Worm (Caenorhabditis elegans) whole organism, young adult: Measurements from ENCODE around the gene F32D8.7.

ENCODE experiments used
- C06A6.2 ChIP-seq: fragments of 200-800 bp; sonication (Bioruptor generic); conservative IDR thresholded peaks from 2 replicates; pipeline ENCODE4 v1.3.6; 2022; ENCODE audit warnings: missing genetic modification characterization, missing compliant biosample characterization
- C17E4.6 ChIP-seq: fragments of 200-800 bp; sonication (Bioruptor generic); IDR thresholded peaks from 2 replicates; pipeline ENCODE4 v1.3.6; 2022; ENCODE audit warnings: missing genetic modification reagents, missing genetic modification characterization, missing compliant biosample characterization
- F10E7.11 ChIP-seq: sonication (generic microtip); optimal IDR thresholded peaks from 2 replicates; lab custom pipeline; 2017; ENCODE audit warnings: mild to moderate bottlenecking, missing genetic modification characterization, moderate library complexity, missing compliant biosample characterization
- F37B4.10 ChIP-seq: fragments of 200-800 bp; sonication (Bioruptor generic); IDR thresholded peaks from 2 replicates; pipeline ENCODE4 v1.3.6; 2022; ENCODE audit warnings: missing genetic modification characterization, missing compliant biosample characterization
- F57C9.4 ChIP-seq: sonication (generic microtip); optimal IDR thresholded peaks from 2 replicates; lab custom pipeline; 2017; ENCODE audit warnings: mild to moderate bottlenecking, missing genetic modification characterization, missing compliant biosample characterization
- K12H6.12 ChIP-seq: fragments of 200-800 bp; sonication (Bioruptor generic); optimal IDR thresholded peaks from 2 replicates; lab custom pipeline; 2018; ENCODE audit warnings: mild to moderate bottlenecking, missing genetic modification characterization, missing compliant biosample characterization
- Y53F4B.3 ChIP-seq: fragments of 200-800 bp; sonication (Bioruptor generic); IDR thresholded peaks from 2 replicates; pipeline ENCODE4 v1.3.6; 2022; ENCODE audit warnings: missing genetic modification reagents, missing genetic modification characterization, missing compliant biosample characterization
- Y56A3A.18 ChIP-seq: fragments of 200-800 bp; sonication (Bioruptor generic); IDR thresholded peaks from 2 replicates; pipeline ENCODE4 v1.3.6; 2022; ENCODE audit warnings: missing genetic modification reagents, missing genetic modification characterization, missing compliant biosample characterization
- Y67H2A.10 ChIP-seq: fragments of 200-800 bp; sonication (Bioruptor generic); conservative IDR thresholded peaks from 2 replicates; pipeline ENCODE4 v1.3.6; 2022; ENCODE audit warnings: missing genetic modification reagents, missing genetic modification characterization, missing compliant biosample characterization
- Y79H2A.3 ChIP-seq: fragments of 200-800 bp; sonication (Bioruptor generic); conservative IDR thresholded peaks from 2 replicates; pipeline ENCODE4 v1.3.6; 2022; ENCODE audit warnings: missing genetic modification reagents, missing genetic modification characterization, missing compliant biosample characterization
- ZK185.1 ChIP-seq: sonication (generic microtip); optimal IDR thresholded peaks from 2 replicates; lab custom pipeline; 2016; ENCODE audit warnings: mild to moderate bottlenecking, missing genetic modification characterization, missing compliant biosample characterization; ENCODE audit not compliant: poor library complexity, severe bottlenecking
- akir-1 ChIP-seq: fragments of 200-800 bp; sonication (Bioruptor generic); optimal IDR thresholded peaks from 2 replicates; lab custom pipeline; 2018; ENCODE audit warnings: mild to moderate bottlenecking, missing genetic modification characterization, moderate library complexity, missing compliant biosample characterization
- aptf-2 ChIP-seq: fragments of 200-800 bp; sonication (Bioruptor generic); conservative IDR thresholded peaks from 2 replicates; pipeline ENCODE4 v1.3.6; 2022; ENCODE audit warnings: missing genetic modification reagents, missing genetic modification characterization, missing compliant biosample characterization
- aptf-3 ChIP-seq: fragments of 200-800 bp; sonication (Bioruptor generic); IDR thresholded peaks from 2 replicates; pipeline ENCODE4 v1.3.6; 2022; ENCODE audit warnings: missing genetic modification characterization, missing compliant biosample characterization
- athp-1 ChIP-seq: sonication (generic microtip); optimal IDR thresholded peaks from 2 replicates; lab custom pipeline; 2017; ENCODE audit warnings: mild to moderate bottlenecking, missing genetic modification characterization, missing compliant biosample characterization
- bed-2 ChIP-seq: fragments of 200-800 bp; sonication (Bioruptor generic); IDR thresholded peaks from 2 replicates; pipeline ENCODE4 v1.3.6; 2022; ENCODE audit warnings: missing genetic modification reagents, missing genetic modification characterization, missing compliant biosample characterization
- cebp-1 ChIP-seq, 2 experiments: fragments of 200-800 bp in 1 of 2; sonication (Bioruptor generic) in 1 of 2; sonication (generic microtip) in 1 of 2; IDR thresholded peaks in 1 of 2; optimal IDR thresholded peaks in 1 of 2; 2 replicates each; pipeline versions ENCODE4 v1.3.6 to Lab custom; 2017 to 2022; ENCODE audit warnings: missing compliant biosample characterization in 2 of 2, missing genetic modification characterization in 2 of 2, mild to moderate bottlenecking in 1 of 2, missing genetic modification reagents in 1 of 2, moderate library complexity in 1 of 2
- ceh-100 ChIP-seq: fragments of 200-800 bp; sonication (Bioruptor generic); IDR thresholded peaks from 2 replicates; pipeline ENCODE4 v1.3.6; 2022; ENCODE audit warnings: missing genetic modification reagents, missing genetic modification characterization, missing compliant biosample characterization
- die-1 ChIP-seq: sonication (generic microtip); optimal IDR thresholded peaks from 2 replicates; lab custom pipeline; 2016; ENCODE audit warnings: missing genotype, mild to moderate bottlenecking, missing genetic modification characterization, missing compliant biosample characterization
- egl-18 ChIP-seq: fragments of 200-800 bp; sonication (Bioruptor generic); IDR thresholded peaks from 2 replicates; pipeline ENCODE4 v1.3.6; 2022; ENCODE audit warnings: missing genetic modification reagents, missing genetic modification characterization, missing compliant biosample characterization
- gei-17 ChIP-seq: fragments of 200-800 bp; sonication (Bioruptor generic); optimal IDR thresholded peaks from 2 replicates; lab custom pipeline; 2018; ENCODE audit warnings: mild to moderate bottlenecking, missing genetic modification characterization, missing compliant biosample characterization
- hmg-1.2 ChIP-seq: fragments of 200-800 bp; sonication (Bioruptor generic); IDR thresholded peaks from 2 replicates; pipeline ENCODE4 v1.3.6; 2022; ENCODE audit warnings: missing genetic modification reagents, missing genetic modification characterization, missing compliant biosample characterization
- hmg-20 ChIP-seq: fragments of 200-800 bp; sonication (Bioruptor generic); IDR thresholded peaks from 2 replicates; pipeline ENCODE4 v1.3.6; 2022; ENCODE audit warnings: missing genetic modification reagents, missing genetic modification characterization, missing compliant biosample characterization
- hrde-1 ChIP-seq: sonication (generic microtip); optimal IDR thresholded peaks from 2 replicates; lab custom pipeline; 2016; ENCODE audit warnings: missing genetic modification characterization, mild to moderate bottlenecking, missing compliant biosample characterization, moderate library complexity, missing genotype, missing genetic modification reagents, borderline replicate concordance
- hsf-1 ChIP-seq: fragments of 200-800 bp; sonication (Bioruptor generic); IDR thresholded peaks from 2 replicates; pipeline ENCODE4 v1.3.6; 2022; ENCODE audit warnings: missing genetic modification reagents, missing genetic modification characterization, missing compliant biosample characterization
- let-607 ChIP-seq, 2 experiments: fragments of 200-800 bp in 1 of 2; sonication (Bioruptor generic) in 1 of 2; sonication (generic microtip) in 1 of 2; optimal IDR thresholded peaks; 2 replicates each; lab custom pipeline; 2016 to 2018; ENCODE audit warnings: mild to moderate bottlenecking in 2 of 2, missing compliant biosample characterization in 2 of 2, missing genetic modification characterization in 2 of 2, moderate library complexity in 2 of 2, missing genotype in 1 of 2
- lin-26 ChIP-seq: fragments of 200-800 bp; sonication (Bioruptor generic); IDR thresholded peaks from 2 replicates; pipeline ENCODE4 v1.3.6; 2022; ENCODE audit warnings: missing genetic modification reagents, missing genetic modification characterization, missing compliant biosample characterization
- lir-1 ChIP-seq: fragments of 200-800 bp; sonication (Bioruptor generic); conservative IDR thresholded peaks from 2 replicates; pipeline ENCODE4 v1.3.6; 2022; ENCODE audit warnings: missing genetic modification reagents, missing genetic modification characterization, missing compliant biosample characterization
- lsl-1 ChIP-seq: fragments of 200-800 bp; sonication (Bioruptor generic); optimal IDR thresholded peaks from 2 replicates; lab custom pipeline; 2018; ENCODE audit warnings: mild to moderate bottlenecking, missing genetic modification characterization, moderate library complexity, missing compliant biosample characterization
- madf-3 ChIP-seq: fragments of 200-800 bp; sonication (Bioruptor generic); IDR thresholded peaks from 2 replicates; pipeline ENCODE4 v1.3.6; 2022; ENCODE audit warnings: missing genetic modification reagents, missing genetic modification characterization, missing compliant biosample characterization
- nfya-1 ChIP-seq: sonication (generic microtip); optimal IDR thresholded peaks from 2 replicates; lab custom pipeline; 2017; ENCODE audit warnings: antibody characterized with exemption, missing compliant biosample characterization, missing genetic modification characterization, borderline replicate concordance; ENCODE audit not compliant: insufficient read depth
- nhr-27 ChIP-seq: fragments of 200-800 bp; sonication (Bioruptor generic); optimal IDR thresholded peaks from 2 replicates; lab custom pipeline; 2018; ENCODE audit warnings: mild to moderate bottlenecking, missing genetic modification characterization, moderate library complexity, missing compliant biosample characterization
- nhr-90 ChIP-seq: sonication (generic microtip); optimal IDR thresholded peaks from 2 replicates; lab custom pipeline; 2016; ENCODE audit warnings: missing genotype, mild to moderate bottlenecking, missing genetic modification characterization, missing compliant biosample characterization
- pbrm-1 ChIP-seq: fragments of 200-800 bp; sonication (Bioruptor generic); IDR thresholded peaks from 2 replicates; pipeline ENCODE4 v1.3.6; 2022; ENCODE audit warnings: missing genetic modification reagents, missing genetic modification characterization, missing compliant biosample characterization
- sdz-38 ChIP-seq: sonication (generic microtip); optimal IDR thresholded peaks from 2 replicates; lab custom pipeline; 2016; ENCODE audit warnings: missing genotype, missing genetic modification characterization, missing compliant biosample characterization
- sea-2 ChIP-seq: fragments of 200-800 bp; sonication (Bioruptor generic); IDR thresholded peaks from 2 replicates; pipeline ENCODE4 v1.3.6; 2022; ENCODE audit warnings: missing genetic modification characterization, missing compliant biosample characterization
- snpc-1.1 ChIP-seq: sonication (generic microtip); optimal IDR thresholded peaks from 2 replicates; lab custom pipeline; 2017; ENCODE audit warnings: missing genetic modification characterization, mild to moderate bottlenecking, missing compliant biosample characterization, antibody characterized with exemption, moderate library complexity, missing genotype, missing genetic modification reagents; ENCODE audit not compliant: insufficient read depth
- snpc-4 ChIP-seq, 5 experiments: fragments of 150-350 bp in 1 of 5; sonication (generic microtip) in 4 of 5; optimal IDR thresholded peaks; 2 replicates each; lab custom pipeline; 2014 to 2018; ENCODE audit warnings: missing genetic modification characterization in 5 of 5, missing biosample characterization in 3 of 5, antibody characterized with exemption in 2 of 5, mild to moderate bottlenecking in 2 of 5, missing compliant biosample characterization in 2 of 5, missing genotype in 2 of 5, moderate library complexity in 2 of 5, missing genetic modification reagents in 1 of 5
- somi-1 ChIP-seq: fragments of 200-800 bp; sonication (Bioruptor generic); optimal IDR thresholded peaks from 2 replicates; lab custom pipeline; 2018; ENCODE audit warnings: mild to moderate bottlenecking, missing genetic modification characterization, missing compliant biosample characterization
- tlf-1 ChIP-seq: fragments of 200-800 bp; sonication (Bioruptor generic); optimal IDR thresholded peaks from 2 replicates; lab custom pipeline; 2018; ENCODE audit warnings: mild to moderate bottlenecking, missing genetic modification characterization, missing compliant biosample characterization
- unc-62 ChIP-seq: fragments of 150-350 bp; optimal IDR thresholded peaks from 2 replicates; lab custom pipeline; 2014; ENCODE audit warnings: missing biosample characterization, missing genetic modification reagents, missing genetic modification characterization
- zfh-2 ChIP-seq: fragments of 200-800 bp; sonication (Bioruptor generic); conservative IDR thresholded peaks from 2 replicates; pipeline ENCODE4 v1.3.6; 2022; ENCODE audit warnings: missing genetic modification reagents, missing genetic modification characterization, missing compliant biosample characterization
- ztf-26 ChIP-seq: sonication (generic microtip); optimal IDR thresholded peaks from 2 replicates; lab custom pipeline; 2017; ENCODE audit warnings: missing genetic modification characterization, missing compliant biosample characterization
- ztf-3 ChIP-seq: fragments of 200-800 bp; sonication (Bioruptor generic); optimal IDR thresholded peaks from 2 replicates; lab custom pipeline; 2018; ENCODE audit warnings: mild to moderate bottlenecking, missing genetic modification characterization, missing compliant biosample characterization
- ztf-6 ChIP-seq: fragments of 200-800 bp; sonication (Bioruptor generic); IDR thresholded peaks from 2 replicates; pipeline ENCODE4 v1.3.6; 2022; ENCODE audit warnings: missing genetic modification reagents, missing genetic modification characterization, missing compliant biosample characterization

The F32D8.7 gene

ce11 chrV:10897172-10897571, 1.1 kb upstream of the F32D8.7 start (continued):
- TF ChIP-seq F10E7.11 (tag; lab: Kevin White, UChicago) (peak; percentile 87), nhr-27 (tag; lab: Kevin White, UChicago) (peak; percentile 70), sea-2 (GFP tag; lab: Robert Waterston, UW) (0 out of 2 replicates have a peak, but pooled peaks have one; percentile 42), Y79H2A.3 (GFP tag; lab: Robert Waterston, UW) (peak; percentile 88; the same call in 1 of the 2 replicates), tlf-1 (peak; percentile 99), Y53F4B.3 (GFP tag; lab: Robert Waterston, UW) (peak; percentile 75; the same call in 1 of the 2 replicates), lsl-1 (GFP tag; lab: Kevin White, UChicago) (peak; percentile 87), lin-26 (GFP tag; lab: Robert Waterston, UW) (peak; percentile 84), unc-62 (GFP tag; lab: Kevin White, UChicago) (peak; percentile 81), bed-2 (GFP tag; lab: Robert Waterston, UW) (peak; percentile 81; the same call in 1 of the 2 replicates), ztf-26 (tag; lab: Kevin White, UChicago) (peak; percentile 94), cebp-1 (GFP tag; IDR thresholded peaks at IDR 0.05; lab: Robert Waterston, UW) (peak; percentile 72; the same call in 1 of the 2 replicates), cebp-1 (tag; optimal IDR thresholded peaks at IDR 0.05; lab: Kevin White, UChicago) (peak; percentile 93), athp-1 (tag; lab: Kevin White, UChicago) (peak; percentile 99), somi-1 (peak; percentile 95), F37B4.10 (GFP tag; lab: Robert Waterston, UW) (0 out of 2 replicates have a peak, but pooled peaks have one; percentile 90), madf-3 (peak; percentile 98), nhr-90 (tag; lab: Kevin White, UChicago) (peak; percentile 96), lir-1 (GFP tag; lab: Robert Waterston, UW) (peak; percentile 90), ZK185.1 (peak; percentile 97), egl-18 (GFP tag; lab: Robert Waterston, UW) (peak; percentile 79), C17E4.6 (peak; percentile 94), Y67H2A.10 (GFP tag; lab: Robert Waterston, UW) (peak; percentile 91), die-1 (tag; lab: Kevin White, UChicago) (peak; percentile 40), aptf-3 (GFP tag; lab: Robert Waterston, UW) (0 out of 2 replicates have a peak, but pooled peaks have one; percentile 55), aptf-2 (GFP tag; lab: Robert Waterston, UW) (0 out of 2 replicates have a peak, but pooled peaks have one; percentile 21), snpc-4 (GFP tag; optimal IDR thresholded peaks at IDR 0.05; lab: Kevin White, UChicago) (peak; percentile 81), snpc-4 (tag; optimal IDR thresholded peaks at IDR 0.05; lab: Kevin White, UChicago) (peak; percentile 90 to 93 (median 91)), hmg-1.2 (GFP tag; lab: Robert Waterston, UW) (peak; percentile 94), K12H6.12 (tag; lab: Kevin White, UChicago) (peak; percentile 97), F57C9.4 (tag; lab: Kevin White, UChicago) (peak; percentile 82), ceh-100 (GFP tag; lab: Robert Waterston, UW) (peak; percentile 90), pbrm-1 (GFP tag; lab: Robert Waterston, UW) (peak; percentile 98), nfya-1 (tag; lab: Kevin White, UChicago) (no peak), hrde-1 (tag; lab: Kevin White, UChicago) (peak; percentile 88), gei-17 (GFP tag; lab: Kevin White, UChicago) (peak; percentile 82), let-607 (tag; optimal IDR thresholded peaks at IDR 0.05; lab: Kevin White, UChicago) (peak; percentile 100), snpc-1.1 (peak; percentile 81), hmg-20 (peak; percentile 94), Y56A3A.18 (peak; percentile 90), hsf-1 (peak; percentile 90), C06A6.2 (GFP tag; lab: Robert Waterston, UW) (peak; percentile 95), sdz-38 (tag; lab: Kevin White, UChicago) (no peak), ztf-3 (peak; percentile 94), ztf-6 (GFP tag; lab: Robert Waterston, UW) (peak; percentile 91), akir-1 (GFP tag; lab: Kevin White, UChicago) (peak; percentile 71), zfh-2 (GFP tag; lab: Robert Waterston, UW) (peak; percentile 94)
